Worm (Caenorhabditis elegans) whole organism, late embryonic: ENCODE measurements around the gene folt-2.

Experiments used
- ceh-24 ChIP-seq: sonication (generic microtip); optimal IDR thresholded peaks from 2 replicates; lab custom pipeline; 2016; ENCODE audit warnings: mild to moderate bottlenecking, missing genetic modification characterization, missing compliant biosample characterization
- fkh-10 ChIP-seq: fragments of 150-350 bp; optimal IDR thresholded peaks from 2 replicates; lab custom pipeline; 2014; ENCODE audit warnings: missing biosample characterization, missing genetic modification reagents, missing genetic modification characterization
- nfya-1 ChIP-seq: sonication (generic microtip); optimal IDR thresholded peaks from 2 replicates; lab custom pipeline; 2017; ENCODE audit warnings: missing genetic modification characterization, mild to moderate bottlenecking, missing compliant biosample characterization, antibody characterized with exemption, moderate library complexity
- nhr-11 ChIP-seq: fragments of 150-350 bp; optimal IDR thresholded peaks from 2 replicates; lab custom pipeline; 2014; ENCODE audit warnings: missing biosample characterization, missing genetic modification characterization
- pqm-1 ChIP-seq: sonication (generic microtip); optimal IDR thresholded peaks from 2 replicates; lab custom pipeline; 2016; ENCODE audit warnings: missing genetic modification characterization, missing compliant biosample characterization
- rnt-1 ChIP-seq: sonication (generic microtip); optimal IDR thresholded peaks from 2 replicates; lab custom pipeline; 2016; ENCODE audit warnings: missing genetic modification characterization, missing compliant biosample characterization
- unc-55 ChIP-seq: sonication (generic microtip); optimal IDR thresholded peaks from 2 replicates; lab custom pipeline; 2017; ENCODE audit warnings: missing biosample characterization, missing genetic modification reagents, missing genetic modification characterization

DNA sequence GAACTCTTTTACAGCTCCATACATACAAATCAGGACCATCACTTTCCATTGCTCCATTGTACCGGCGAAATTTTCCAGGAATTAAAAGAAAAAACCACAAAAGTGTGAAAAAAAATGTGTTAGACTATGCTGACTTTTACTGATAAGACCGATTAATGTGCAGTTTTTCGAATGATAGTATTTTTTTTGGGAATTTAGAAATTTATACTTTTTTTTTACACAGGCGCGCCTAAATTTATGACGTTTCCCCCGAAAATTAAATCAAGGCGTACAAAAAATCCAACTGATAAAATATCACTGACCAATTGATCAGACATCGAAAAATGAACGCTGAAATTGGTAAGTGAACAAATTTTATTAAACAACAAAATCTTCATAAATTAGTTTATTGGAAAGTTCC is at the start of gene folt-2:
- TF ChIP-seq fkh-10 (GFP tag; lab: Kevin White, UChicago) (no peak), pqm-1 (tag; lab: Kevin White, UChicago) (no peak), ceh-24 (tag; lab: Kevin White, UChicago) (no peak), unc-55 (GFP tag; lab: Kevin White, UChicago) (no peak), nfya-1 (no peak), rnt-1 (tag; lab: Kevin White, UChicago) (no peak), nhr-11 (tag; lab: Kevin White, UChicago) (no peak)
